Worm (Caenorhabditis elegans): ENCODE results near the gene T04C9.2.
A peak's percentile ranks its signal among the peaks of the same experiment; 100 is the strongest.

T04C9.2 gene

ce11 chrIII:6006453-6006852 lies 14.8 kb downstream of the T04C9.2 start:
- TF ChIP-seq nhr-77 (tag; optimal IDR thresholded peaks at IDR 0.05) (peak; percentile 2), elt-3 (tag; optimal IDR thresholded peaks at IDR 0.05) (no peak)

- TF ChIP-seq lin-15B (tag; optimal IDR thresholded peaks at IDR 0.05) (peak; percentile 70), mml-1 (tag; optimal IDR thresholded peaks at IDR 0.05) (no peak), nhr-77 (tag; optimal IDR thresholded peaks at IDR 0.05) (no peak), skn-1 (tag; optimal IDR thresholded peaks at IDR 0.05) (no peak), R02D3.7 (tag; optimal IDR thresholded peaks at IDR 0.05) (no peak)
These were observed 17.4 kb downstream of the T04C9.2 start, which contains the start of the genes gcna-1 and eftu-2 for ce11 chrIII:6008989-6009610. Gene gcna-1, minus strand, starts transcription at chrIII:6009084. Gene eftu-2, plus strand, starts transcription at chrIII:6009560.

- TF ChIP-seq ztf-11 (tag; optimal IDR thresholded peaks at IDR 0.05): no peak
- TF ChIP-seq tbx-2 (tag; optimal IDR thresholded peaks at IDR 0.05): no peak
- TF ChIP-seq nhr-77 (tag; optimal IDR thresholded peaks at IDR 0.05): no peak
- TF ChIP-seq nhr-76 (tag; optimal IDR thresholded peaks at IDR 0.05): no peak
These were observed 19.6 kb downstream of the T04C9.2 start for ce11 chrIII:6011310-6011709.

- TF ChIP-seq lin-15B (tag; optimal IDR thresholded peaks at IDR 0.05): peak; percentile 69
- TF ChIP-seq tbx-2 (tag; optimal IDR thresholded peaks at IDR 0.05): no peak
- TF ChIP-seq R02D3.7 (tag; optimal IDR thresholded peaks at IDR 0.05): no peak
- TF ChIP-seq nhr-11 (tag; optimal IDR thresholded peaks at IDR 0.05): no peak
- TF ChIP-seq egl-5 (tag; optimal IDR thresholded peaks at IDR 0.05): peak; percentile 2
- peak; percentile 35 for TF ChIP-seq nhr-23 (tag; optimal IDR thresholded peaks at IDR 0.05)
- no peak for TF ChIP-seq fkh-10 (GFP tag; optimal IDR thresholded peaks at IDR 0.05)
- TF ChIP-seq pqm-1 (tag; optimal IDR thresholded peaks at IDR 0.05): no peak
- no peak for TF ChIP-seq ztf-11 (tag; optimal IDR thresholded peaks at IDR 0.05)
- peak; percentile 32 for TF ChIP-seq lin-39 (tag; optimal IDR thresholded peaks at IDR 0.05)
- no peak for TF ChIP-seq ceh-16 (tag; optimal IDR thresholded peaks at IDR 0.05)
These were observed 28.0 kb downstream of the T04C9.2 start, which contains the start of the genes npp-10 and cyk-3 for ce11 chrIII:6019512-6020209. Gene npp-10, minus strand, starts transcription at chrIII:6019562. Gene cyk-3, plus strand, starts transcription at chrIII:6020159.

ce11 chrIII:6028432-6028831 lies 36.8 kb downstream of the T04C9.2 start, which contains the start of gene tbx-7:
Gene tbx-7, minus strand, starts transcription at chrIII:6028532.
- no peak for TF ChIP-seq ama-1 (optimal IDR thresholded peaks at IDR 0.05)
- no peak for TF ChIP-seq elt-2 (tag; optimal IDR thresholded peaks at IDR 0.05)
- no peak for TF ChIP-seq nhr-77 (tag; optimal IDR thresholded peaks at IDR 0.05)
- no peak for TF ChIP-seq lin-15B (tag; optimal IDR thresholded peaks at IDR 0.05)
- TF ChIP-seq mml-1 (tag; optimal IDR thresholded peaks at IDR 0.05): no peak
- no peak for TF ChIP-seq egl-5 (tag; optimal IDR thresholded peaks at IDR 0.05)
- no peak for TF ChIP-seq nhr-28 (tag; optimal IDR thresholded peaks at IDR 0.05)
- no peak for TF ChIP-seq hmg-11 (tag; optimal IDR thresholded peaks at IDR 0.05)
- no peak for TF ChIP-seq tbx-2 (tag; optimal IDR thresholded peaks at IDR 0.05)
- no peak for TF ChIP-seq aly-2 (tag; optimal IDR thresholded peaks at IDR 0.05)
- no peak for TF ChIP-seq skn-1 (tag; optimal IDR thresholded peaks at IDR 0.05)
- TF ChIP-seq mdl-1 (tag; optimal IDR thresholded peaks at IDR 0.05): no peak
- TF ChIP-seq ceh-9 (tag; optimal IDR thresholded peaks at IDR 0.05): no peak
- TF ChIP-seq nhr-23 (tag; optimal IDR thresholded peaks at IDR 0.05): no peak
- TF ChIP-seq unc-62 (GFP tag; optimal IDR thresholded peaks at IDR 0.05): no peak
- no peak for TF ChIP-seq elt-3 (tag; optimal IDR thresholded peaks at IDR 0.05)
- no peak for TF ChIP-seq eor-1 (tag; optimal IDR thresholded peaks at IDR 0.05)
- no peak for TF ChIP-seq ztf-11 (tag; optimal IDR thresholded peaks at IDR 0.05)
- no peak for TF ChIP-seq pqm-1 (tag; optimal IDR thresholded peaks at IDR 0.05)

DNA sequence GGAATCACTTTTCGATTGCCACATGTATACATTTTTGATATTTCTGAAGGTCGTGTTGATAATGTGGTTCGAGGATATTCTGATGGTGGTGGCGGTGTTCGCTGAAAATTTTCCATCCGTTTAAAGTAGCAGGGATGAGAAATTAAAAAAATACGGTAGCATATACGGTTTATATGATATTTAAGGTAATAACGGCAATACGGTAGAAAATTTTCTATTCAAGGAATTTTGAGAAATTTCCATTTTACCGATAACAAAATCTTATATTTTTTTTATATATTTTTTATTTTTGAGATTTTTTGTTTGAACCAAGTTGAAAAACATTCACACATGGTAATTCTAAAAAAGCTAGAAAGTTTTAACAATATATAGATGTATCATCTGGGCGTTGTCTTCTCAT lies 38.8 kb downstream of the T04C9.2 start, which contains the start of gene ZK328.6:
Gene ZK328.6, minus strand, starts transcription at position 101 of the 400 bp plus-strand sequence.
- no peak for TF ChIP-seq egl-27 (tag; optimal IDR thresholded peaks at IDR 0.05)
- TF ChIP-seq ceh-82 (tag; optimal IDR thresholded peaks at IDR 0.05): no peak
- TF ChIP-seq elt-2 (tag; optimal IDR thresholded peaks at IDR 0.05): no peak
- TF ChIP-seq nhr-12 (tag; optimal IDR thresholded peaks at IDR 0.05): no peak
- no peak for TF ChIP-seq nhr-43 (tag; optimal IDR thresholded peaks at IDR 0.05; ENCODE audit: poor library complexity, severe bottlenecking)
- TF ChIP-seq lsy-12 (tag; optimal IDR thresholded peaks at IDR 0.05): no peak
- TF ChIP-seq elt-3 (tag; optimal IDR thresholded peaks at IDR 0.05): no peak
- no peak for TF ChIP-seq pqm-1 (tag; optimal IDR thresholded peaks at IDR 0.05)

All from whole organism, L3 larva.